Fruit fly (Drosophila melanogaster): ENCODE results near the gene CG11050.
A peak's percentile ranks its signal among the peaks of the same experiment; 100 is the strongest.

CG11050 gene

dm6 chr2L:6584346-6584745 is 26.5 kb upstream of the CG11050 start:
- TF ChIP-seq brk (GFP tag; optimal IDR thresholded peaks at IDR 0.05): no peak
- no peak for TF ChIP-seq CG32264 (GFP tag; optimal IDR thresholded peaks at IDR 0.05)
- TF ChIP-seq tai (GFP tag; optimal IDR thresholded peaks at IDR 0.05): no peak
- TF ChIP-seq pan (optimal IDR thresholded peaks at IDR 0.05): no peak
- no peak for TF ChIP-seq psq (GFP tag; optimal IDR thresholded peaks at IDR 0.05)
- TF ChIP-seq rgr (GFP tag; optimal IDR thresholded peaks at IDR 0.05): no peak
- no peak for TF ChIP-seq Hr83 (GFP tag; optimal IDR thresholded peaks at IDR 0.05; ENCODE audit: poor library complexity, severe bottlenecking)

DNA sequence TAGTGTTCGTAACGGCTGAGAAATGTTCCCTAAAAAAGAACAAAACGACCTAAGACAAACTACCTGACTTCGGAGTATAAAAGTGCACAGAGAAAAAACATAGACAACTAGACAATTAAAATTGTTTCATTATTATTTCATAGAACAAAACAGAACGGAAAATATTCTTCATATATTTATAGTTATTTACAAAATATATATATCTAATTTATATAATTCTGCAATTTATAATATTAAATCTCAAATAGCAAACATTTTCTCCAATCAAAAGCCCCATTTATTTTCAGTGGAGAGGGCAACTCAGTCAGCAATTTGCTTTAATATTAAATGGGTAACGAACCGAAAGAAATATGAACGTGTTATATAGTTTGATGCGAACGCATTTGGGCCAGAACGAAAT is 15.8 kb upstream of the CG11050 start:
- no peak for TF ChIP-seq Rel (GFP tag; optimal IDR thresholded peaks at IDR 0.05)
- no peak for TF ChIP-seq Rel (tag; optimal IDR thresholded peaks at IDR 0.05)
- TF ChIP-seq Myc (optimal IDR thresholded peaks at IDR 0.05): no peak
- no peak for TF ChIP-seq pan (optimal IDR thresholded peaks at IDR 0.05)
- no peak for TF ChIP-seq Sp1 (GFP tag; optimal IDR thresholded peaks at IDR 0.05)
- no peak for TF ChIP-seq Vsx2 (GFP tag; optimal IDR thresholded peaks at IDR 0.05; ENCODE audit: partially characterized antibody)
- no peak for TF ChIP-seq Hnf4 (GFP tag; optimal IDR thresholded peaks at IDR 0.05)
- no peak for TF ChIP-seq rgr (GFP tag; optimal IDR thresholded peaks at IDR 0.05)
- no peak for TF ChIP-seq sage (GFP tag; optimal IDR thresholded peaks at IDR 0.05)
- TF ChIP-seq dl (GFP tag; optimal IDR thresholded peaks at IDR 0.05; ENCODE audit: insufficient read depth in 1 of 2, partially characterized antibody in 2 of 2): no peak
- TF ChIP-seq dsf (GFP tag; optimal IDR thresholded peaks at IDR 0.05; ENCODE audit: borderline replicate concordance): no peak

DNA sequence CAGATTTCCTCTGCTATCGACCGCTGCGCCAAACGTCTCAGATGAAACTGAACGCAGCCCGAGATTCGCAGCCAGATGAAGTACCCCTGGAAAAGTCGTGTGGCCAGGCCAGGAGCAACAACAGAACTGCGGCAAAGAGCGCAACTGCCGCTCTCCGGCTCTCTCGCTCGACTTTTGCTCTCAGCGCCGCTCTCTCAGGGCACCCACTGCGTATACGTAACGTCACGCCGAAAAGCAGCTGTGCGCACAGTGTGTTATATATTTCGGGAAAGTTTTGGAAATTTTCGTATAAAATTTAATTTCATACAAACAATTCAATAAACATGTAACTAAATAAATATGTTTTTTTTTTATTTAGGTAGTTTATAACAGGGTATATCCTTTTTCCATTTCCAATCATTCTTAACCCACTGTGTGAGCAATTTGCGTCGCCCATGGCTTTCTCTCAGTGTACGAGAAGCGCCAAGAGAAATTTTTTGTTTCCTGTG is 9.7 kb upstream of the CG11050 start, which contains the start of gene Dpp10:
Dpp10 (minus strand) TSS at position 51 of the 488 bp plus-strand sequence.
- no peak for TF ChIP-seq lola (GFP tag; optimal IDR thresholded peaks at IDR 0.05)
- peak; percentile 56 for TF ChIP-seq Dif (GFP tag; optimal IDR thresholded peaks at IDR 0.05; ENCODE audit: partially characterized antibody)
- peak; percentile 91 for TF ChIP-seq sv (GFP tag; optimal IDR thresholded peaks at IDR 0.05)
- peak; percentile 48 for TF ChIP-seq OdsH (GFP tag; optimal IDR thresholded peaks at IDR 0.05)
- no peak for TF ChIP-seq Myc (optimal IDR thresholded peaks at IDR 0.05)
- no peak for TF ChIP-seq Rel (GFP tag; optimal IDR thresholded peaks at IDR 0.05)
- no peak for TF ChIP-seq Rel (tag; optimal IDR thresholded peaks at IDR 0.05)
- TF ChIP-seq Jra (GFP tag; optimal IDR thresholded peaks at IDR 0.05): no peak
- peak; percentile 61 for TF ChIP-seq tai (GFP tag; optimal IDR thresholded peaks at IDR 0.05)
- no peak for TF ChIP-seq CG9705 (GFP tag; optimal IDR thresholded peaks at IDR 0.05)
- no peak for TF ChIP-seq pan (optimal IDR thresholded peaks at IDR 0.05)
- TF ChIP-seq woc (GFP tag; optimal IDR thresholded peaks at IDR 0.05): no peak
- TF ChIP-seq fru (GFP tag; optimal IDR thresholded peaks at IDR 0.05): peak; percentile 77
- TF ChIP-seq dl (GFP tag; optimal IDR thresholded peaks at IDR 0.05; ENCODE audit: insufficient read depth in 1 of 2, partially characterized antibody in 2 of 2): peak in 1 of 2 experiments; percentile 9
- TF ChIP-seq Dfd (GFP tag; optimal IDR thresholded peaks at IDR 0.05): no peak
- peak; percentile 63 for TF ChIP-seq h (GFP tag; optimal IDR thresholded peaks at IDR 0.05)
- no peak for TF ChIP-seq CrebA (GFP tag; optimal IDR thresholded peaks at IDR 0.05; ENCODE audit: borderline replicate concordance)
- no peak for TF ChIP-seq sage (GFP tag; optimal IDR thresholded peaks at IDR 0.05)
- TF ChIP-seq psq (GFP tag; optimal IDR thresholded peaks at IDR 0.05): peak; percentile 48
- no peak for TF ChIP-seq dsf (GFP tag; optimal IDR thresholded peaks at IDR 0.05; ENCODE audit: borderline replicate concordance)
- TF ChIP-seq Mio (GFP tag; optimal IDR thresholded peaks at IDR 0.05): no peak
- TF ChIP-seq dmrt93B (GFP tag; optimal IDR thresholded peaks at IDR 0.05): peak; percentile 37
- peak; percentile 64 for TF ChIP-seq ey (GFP tag; optimal IDR thresholded peaks at IDR 0.05)
- TF ChIP-seq foxo (GFP tag; optimal IDR thresholded peaks at IDR 0.05): peak in 1 of 2 experiments; percentile 70
- no peak for TF ChIP-seq CG32264 (GFP tag; optimal IDR thresholded peaks at IDR 0.05)
- no peak for TF ChIP-seq Hr83 (GFP tag; optimal IDR thresholded peaks at IDR 0.05; ENCODE audit: poor library complexity, severe bottlenecking)
- no peak for TF ChIP-seq GATAd (GFP tag; optimal IDR thresholded peaks at IDR 0.05)
- TF ChIP-seq Sp1 (GFP tag; optimal IDR thresholded peaks at IDR 0.05): peak; percentile 62
- TF ChIP-seq Hnf4 (GFP tag; optimal IDR thresholded peaks at IDR 0.05): peak; percentile 39
- no peak for TF ChIP-seq usp (GFP tag; optimal IDR thresholded peaks at IDR 0.05)
- no peak for TF ChIP-seq N (GFP tag; optimal IDR thresholded peaks at IDR 0.05)
- TF ChIP-seq brk (GFP tag; optimal IDR thresholded peaks at IDR 0.05): no peak
- TF ChIP-seq Hr78 (GFP tag; optimal IDR thresholded peaks at IDR 0.05): no peak
- TF ChIP-seq br (GFP tag; optimal IDR thresholded peaks at IDR 0.05): peak; percentile 70
- TF ChIP-seq Abd-B (GFP tag; optimal IDR thresholded peaks at IDR 0.05): no peak
- TF ChIP-seq HLH106 (tag; optimal IDR thresholded peaks at IDR 0.05): peak; percentile 73
- peak; percentile 5 for TF ChIP-seq Vsx2 (GFP tag; optimal IDR thresholded peaks at IDR 0.05; ENCODE audit: partially characterized antibody)
- no peak for TF ChIP-seq jim (GFP tag; optimal IDR thresholded peaks at IDR 0.05)
- TF ChIP-seq rgr (GFP tag; optimal IDR thresholded peaks at IDR 0.05): peak; percentile 61

All from whole organism, wandering third instar larva.